Worm (Caenorhabditis elegans) whole organism, L1 larva: ENCODE measurements around the gene ttr-16.

Source experiments
- C04F5.9 ChIP-seq: sonication (generic microtip); optimal IDR thresholded peaks from 2 replicates; lab custom pipeline; 2016; ENCODE audit warnings: missing genetic modification characterization, missing compliant biosample characterization
- F16B12.6 ChIP-seq: fragments of 150-350 bp; optimal IDR thresholded peaks from 2 replicates; lab custom pipeline; 2014; ENCODE audit warnings: missing biosample characterization, missing genetic modification characterization
- aha-1 ChIP-seq: fragments of 150-350 bp; optimal IDR thresholded peaks from 2 replicates; lab custom pipeline; 2014; ENCODE audit warnings: missing biosample characterization, missing genetic modification characterization
- aly-2 ChIP-seq: fragments of 150-350 bp; optimal IDR thresholded peaks from 2 replicates; lab custom pipeline; 2014; ENCODE audit warnings: missing biosample characterization, missing genetic modification characterization
- ceh-63 ChIP-seq: fragments of 200-800 bp; sonication (Bioruptor generic); optimal IDR thresholded peaks from 2 replicates; lab custom pipeline; 2018; ENCODE audit warnings: mild to moderate bottlenecking, missing genetic modification characterization, missing compliant biosample characterization
- ceh-88 ChIP-seq: fragments of 200-800 bp; sonication (Bioruptor generic); IDR thresholded peaks from 2 replicates; pipeline ENCODE4 v1.3.6; 2022; ENCODE audit warnings: missing genetic modification characterization, missing compliant biosample characterization
- efl-3 ChIP-seq: fragments of 200-800 bp; sonication (Bioruptor generic); optimal IDR thresholded peaks from 2 replicates; lab custom pipeline; 2018; ENCODE audit warnings: mild to moderate bottlenecking, missing genetic modification characterization, missing compliant biosample characterization
- egl-27 ChIP-seq, 2 experiments: fragments of 150-350 bp in 1 of 2; sonication (generic microtip); optimal IDR thresholded peaks; 3 replicates each; lab custom pipeline; 2017 to 2018; ENCODE audit warnings: missing biosample characterization in 2 of 2, missing genetic modification characterization in 2 of 2, missing genetic modification reagents in 2 of 2
- elt-2 ChIP-seq: sonication (generic microtip); optimal IDR thresholded peaks from 2 replicates; lab custom pipeline; 2016; ENCODE audit warnings: missing genetic modification characterization, mild to moderate bottlenecking, inconsistent platforms, missing compliant biosample characterization, missing genetic modification reagents
- ets-5 ChIP-seq: fragments of 200-800 bp; sonication (Bioruptor generic); IDR thresholded peaks from 2 replicates; pipeline ENCODE4 v1.3.6; 2022; ENCODE audit warnings: missing genetic modification characterization, missing compliant biosample characterization
- fkh-8 ChIP-seq: sonication (generic microtip); optimal IDR thresholded peaks from 2 replicates; lab custom pipeline; 2016; ENCODE audit warnings: mild to moderate bottlenecking, missing genetic modification characterization, missing compliant biosample characterization
- fos-1 ChIP-seq: fragments of 150-350 bp; optimal IDR thresholded peaks from 2 replicates; lab custom pipeline; 2014; ENCODE audit warnings: missing biosample characterization, missing genetic modification characterization
- grh-1 ChIP-seq: fragments of 200-800 bp; sonication (Bioruptor generic); IDR thresholded peaks from 2 replicates; pipeline ENCODE4 v1.3.6; 2022; ENCODE audit warnings: missing genetic modification reagents, missing genetic modification characterization, missing compliant biosample characterization
- hlh-17 ChIP-seq: fragments of 200-800 bp; sonication (Bioruptor generic); optimal IDR thresholded peaks from 2 replicates; lab custom pipeline; 2018; ENCODE audit warnings: missing genetic modification characterization, mild to moderate bottlenecking, missing compliant biosample characterization, moderate library complexity, borderline replicate concordance
- hlh-4 ChIP-seq: sonication (generic microtip); optimal IDR thresholded peaks from 2 replicates; lab custom pipeline; 2016; ENCODE audit warnings: mild to moderate bottlenecking, missing genetic modification characterization, missing compliant biosample characterization
- hpl-2 ChIP-seq: fragments of 150-350 bp; optimal IDR thresholded peaks from 2 replicates; lab custom pipeline; 2014; ENCODE audit warnings: missing biosample characterization, missing genetic modification reagents, missing genetic modification characterization
- irx-1 ChIP-seq: sonication (generic microtip); optimal IDR thresholded peaks from 2 replicates; lab custom pipeline; 2016; ENCODE audit warnings: missing genetic modification characterization, missing compliant biosample characterization
- isw-1 ChIP-seq: fragments of 200-800 bp; sonication (Bioruptor generic); IDR thresholded peaks from 2 replicates; pipeline ENCODE4 v1.3.6; 2022; ENCODE audit warnings: missing genetic modification characterization, missing compliant biosample characterization
- lin-13 ChIP-seq: fragments of 150-350 bp; optimal IDR thresholded peaks from 2 replicates; lab custom pipeline; 2014; ENCODE audit warnings: missing biosample characterization, missing genetic modification reagents, missing genetic modification characterization
- lin-14 ChIP-seq: fragments of 200-800 bp; sonication (Bioruptor generic); optimal IDR thresholded peaks from 2 replicates; lab custom pipeline; 2018; ENCODE audit warnings: mild to moderate bottlenecking, missing genetic modification characterization, moderate library complexity, missing compliant biosample characterization
- lin-35 ChIP-seq, 2 experiments: fragments of 150-350 bp; optimal IDR thresholded peaks; 2 replicates each; lab custom pipeline; 2014; ENCODE audit warnings: missing biosample characterization in 2 of 2, missing genetic modification characterization in 2 of 2, missing genetic modification reagents in 2 of 2
- lir-3 ChIP-seq: sonication (generic microtip); optimal IDR thresholded peaks from 2 replicates; lab custom pipeline; 2016; ENCODE audit warnings: mild to moderate bottlenecking, missing genetic modification characterization, moderate library complexity, missing compliant biosample characterization; ENCODE audit not compliant: poor library complexity
- mab-9 ChIP-seq: fragments of 200-800 bp; sonication (Bioruptor generic); IDR thresholded peaks from 2 replicates; pipeline ENCODE4 v1.3.6; 2022; ENCODE audit warnings: missing genetic modification reagents, missing genetic modification characterization, missing compliant biosample characterization
- mef-2 ChIP-seq: fragments of 150-350 bp; optimal IDR thresholded peaks from 2 replicates; lab custom pipeline; 2014; ENCODE audit warnings: missing biosample characterization, missing genetic modification characterization
- nhr-11 ChIP-seq: fragments of 150-350 bp; optimal IDR thresholded peaks from 2 replicates; lab custom pipeline; 2014; ENCODE audit warnings: missing biosample characterization, missing genetic modification characterization
- nhr-12 ChIP-seq: sonication (generic microtip); optimal IDR thresholded peaks from 2 replicates; lab custom pipeline; 2017; ENCODE audit warnings: missing biosample characterization, missing genetic modification characterization
- nhr-19 ChIP-seq: fragments of 200-800 bp; sonication (Bioruptor generic); conservative IDR thresholded peaks from 2 replicates; pipeline ENCODE4 v1.3.6; 2022; ENCODE audit warnings: missing genetic modification characterization, missing compliant biosample characterization
- nhr-20 ChIP-seq: sonication (generic microtip); optimal IDR thresholded peaks from 2 replicates; lab custom pipeline; 2016; ENCODE audit warnings: mild to moderate bottlenecking, missing genetic modification characterization, missing compliant biosample characterization
- nhr-237 ChIP-seq: fragments of 150-350 bp; optimal IDR thresholded peaks from 2 replicates; lab custom pipeline; 2014; ENCODE audit warnings: missing biosample characterization, missing genetic modification characterization
- nhr-28 ChIP-seq: fragments of 150-350 bp; optimal IDR thresholded peaks from 2 replicates; lab custom pipeline; 2014; ENCODE audit warnings: missing biosample characterization, missing genetic modification characterization
- nhr-47 ChIP-seq: sonication (generic microtip); optimal IDR thresholded peaks from 2 replicates; lab custom pipeline; 2016; ENCODE audit warnings: mild to moderate bottlenecking, missing genetic modification characterization, moderate library complexity, missing compliant biosample characterization
- nhr-71 ChIP-seq: sonication (generic microtip); optimal IDR thresholded peaks from 2 replicates; lab custom pipeline; 2016; ENCODE audit warnings: mild to moderate bottlenecking, missing genetic modification characterization, moderate library complexity, missing compliant biosample characterization
- nhr-77 ChIP-seq: fragments of 150-350 bp; optimal IDR thresholded peaks from 2 replicates; lab custom pipeline; 2014; ENCODE audit warnings: missing biosample characterization, missing genetic modification characterization
- nhr-84 ChIP-seq: sonication (generic microtip); optimal IDR thresholded peaks from 2 replicates; lab custom pipeline; 2017; ENCODE audit warnings: missing biosample characterization, missing genetic modification characterization
- nhr-85 ChIP-seq: sonication (generic microtip); peaks from one replicate; lab custom pipeline; 2016; ENCODE audit warnings: missing genetic modification characterization, inconsistent platforms, missing compliant biosample characterization
- nhr-90 ChIP-seq: sonication (generic microtip); optimal IDR thresholded peaks from 2 replicates; lab custom pipeline; 2016; ENCODE audit warnings: mild to moderate bottlenecking, missing genetic modification characterization, missing compliant biosample characterization; ENCODE audit not compliant: poor library complexity
- pag-3 ChIP-seq: sonication (generic microtip); optimal IDR thresholded peaks from 2 replicates; lab custom pipeline; 2017; ENCODE audit warnings: missing genetic modification characterization, mild to moderate bottlenecking, missing compliant biosample characterization, antibody characterized with exemption, borderline replicate concordance; ENCODE audit not compliant: insufficient read depth
- pax-3 ChIP-seq: fragments of 200-800 bp; sonication (Bioruptor generic); optimal IDR thresholded peaks from 2 replicates; lab custom pipeline; 2018; ENCODE audit warnings: mild to moderate bottlenecking, missing genetic modification characterization, moderate library complexity, missing compliant biosample characterization
- rnt-1 ChIP-seq: sonication (generic microtip); optimal IDR thresholded peaks from 2 replicates; lab custom pipeline; 2016; ENCODE audit warnings: mild to moderate bottlenecking, missing genetic modification characterization, moderate library complexity, missing compliant biosample characterization
- skn-1 ChIP-seq: fragments of 150-350 bp; optimal IDR thresholded peaks from 2 replicates; lab custom pipeline; 2014; ENCODE audit warnings: missing biosample characterization, missing genetic modification characterization
- snpc-4 ChIP-seq: fragments of 150-350 bp; optimal IDR thresholded peaks from 2 replicates; lab custom pipeline; 2014; ENCODE audit warnings: missing biosample characterization, missing genetic modification characterization
- snu-23 ChIP-seq: sonication (generic microtip); optimal IDR thresholded peaks from 2 replicates; lab custom pipeline; 2016; ENCODE audit warnings: missing genetic modification characterization, missing compliant biosample characterization
- swsn-7 ChIP-seq: sonication (generic microtip); optimal IDR thresholded peaks from 2 replicates; lab custom pipeline; 2016; ENCODE audit warnings: missing genetic modification characterization, missing compliant biosample characterization
- tbx-2 ChIP-seq: sonication (generic microtip); optimal IDR thresholded peaks from 2 replicates; lab custom pipeline; 2016; ENCODE audit warnings: missing genetic modification characterization, missing compliant biosample characterization
- tlp-1 ChIP-seq: fragments of 150-350 bp; optimal IDR thresholded peaks from 2 replicates; lab custom pipeline; 2014; ENCODE audit warnings: missing biosample characterization, missing genetic modification characterization
- unc-130 ChIP-seq: fragments of 150-350 bp; optimal IDR thresholded peaks from 2 replicates; lab custom pipeline; 2017; ENCODE audit warnings: missing biosample characterization, missing genetic modification characterization, inconsistent platforms
- unc-62 ChIP-seq: fragments of 150-350 bp; optimal IDR thresholded peaks from 2 replicates; lab custom pipeline; 2014; ENCODE audit warnings: missing biosample characterization, missing genetic modification reagents, missing genetic modification characterization
- unc-86 ChIP-seq: sonication (generic microtip); optimal IDR thresholded peaks from 2 replicates; lab custom pipeline; 2016; ENCODE audit warnings: missing genetic modification characterization, missing compliant biosample characterization
- unc-98 ChIP-seq: fragments of 200-800 bp; sonication (Bioruptor generic); IDR thresholded peaks from 2 replicates; pipeline ENCODE4 v1.3.6; 2022; ENCODE audit warnings: missing genetic modification characterization, missing compliant biosample characterization
- vab-15 ChIP-seq: sonication (generic microtip); optimal IDR thresholded peaks from 2 replicates; lab custom pipeline; 2017; ENCODE audit warnings: missing genotype, mild to moderate bottlenecking, missing genetic modification characterization, missing compliant biosample characterization
- xbp-1 ChIP-seq: sonication (generic microtip); optimal IDR thresholded peaks from 2 replicates; lab custom pipeline; 2016; ENCODE audit warnings: missing genetic modification characterization, missing compliant biosample characterization
- zag-1 ChIP-seq: fragments of 150-350 bp; optimal IDR thresholded peaks from 2 replicates; lab custom pipeline; 2014; ENCODE audit warnings: missing biosample characterization, missing genetic modification characterization
- ztf-4 ChIP-seq: fragments of 150-350 bp; optimal IDR thresholded peaks from 2 replicates; lab custom pipeline; 2014; ENCODE audit warnings: missing biosample characterization, missing genetic modification characterization

The ttr-16 gene

ce11 chrIV:11082789-11083235 lies 18.9 kb upstream of the ttr-16 start (continued):
- TF ChIP-seq hlh-17 (GFP tag; lab: Kevin White, UChicago): no peak
- TF ChIP-seq unc-86: peak; percentile 92
- peak; percentile 98 for TF ChIP-seq snu-23 (GFP tag; lab: Kevin White, UChicago)
- peak; percentile 98 for TF ChIP-seq lin-14
- TF ChIP-seq nhr-77 (tag; lab: Kevin White, UChicago): peak; percentile 95
- TF ChIP-seq tbx-2 (tag; lab: Kevin White, UChicago): peak; percentile 97
- peak; percentile 100 for TF ChIP-seq zag-1
- TF ChIP-seq nhr-19 (GFP tag; lab: Robert Waterston, UW): peak; percentile 91
- TF ChIP-seq isw-1: peak; percentile 84
- peak; percentile 91 for TF ChIP-seq nhr-237 (tag; lab: Kevin White, UChicago)
- peak; percentile 32 to 66 for TF ChIP-seq egl-27 (tag; optimal IDR thresholded peaks at IDR 0.05; lab: Kevin White, UChicago)
- peak; percentile 63 for TF ChIP-seq vab-15 (tag; lab: Kevin White, UChicago)
- peak; percentile 73 for TF ChIP-seq skn-1
- TF ChIP-seq rnt-1 (tag; lab: Kevin White, UChicago): peak; percentile 84
- peak; percentile 70 for TF ChIP-seq pax-3
- peak; percentile 97 for TF ChIP-seq fkh-8 (tag; lab: Kevin White, UChicago)
- TF ChIP-seq C04F5.9 (tag; lab: Kevin White, UChicago): peak; percentile 67
- peak; percentile 96 for TF ChIP-seq nhr-47 (tag; lab: Kevin White, UChicago)
- peak; percentile 89 for TF ChIP-seq lir-3 (tag; lab: Kevin White, UChicago)
- peak; percentile 90 for TF ChIP-seq nhr-11
- peak; percentile 73 for TF ChIP-seq aly-2 (tag; lab: Kevin White, UChicago)
- TF ChIP-seq aha-1 (tag; lab: Kevin White, UChicago): peak; percentile 42
- peak; percentile 54 for TF ChIP-seq hpl-2 (GFP tag; lab: Kevin White, UChicago)
- peak; percentile 81 for TF ChIP-seq mab-9 (GFP tag; lab: Robert Waterston, UW)
- peak; percentile 91 for TF ChIP-seq fos-1 (tag; lab: Kevin White, UChicago)
- no peak for TF ChIP-seq nhr-12 (tag; lab: Kevin White, UChicago)
- peak; percentile 87 for TF ChIP-seq irx-1 (tag; lab: Kevin White, UChicago)
- TF ChIP-seq F16B12.6 (tag; lab: Kevin White, UChicago): peak; percentile 34
- TF ChIP-seq ceh-63 (GFP tag; lab: Kevin White, UChicago): no peak
- no peak for TF ChIP-seq hlh-4 (tag; lab: Kevin White, UChicago)
- TF ChIP-seq pag-3 (tag; lab: Kevin White, UChicago): no peak
- TF ChIP-seq lin-13 (GFP tag; lab: Kevin White, UChicago): peak; percentile 93
- TF ChIP-seq mef-2 (tag; lab: Kevin White, UChicago): peak; percentile 84
- peak; percentile 96 for TF ChIP-seq nhr-20 (tag; lab: Kevin White, UChicago)
- peak; percentile 76 for TF ChIP-seq grh-1 (GFP tag; lab: Robert Waterston, UW)
- no peak for TF ChIP-seq unc-62 (GFP tag; lab: Kevin White, UChicago)
- 0 out of 2 replicates have a peak, but pooled peaks have one; percentile 52 for TF ChIP-seq ceh-88 (GFP tag; lab: Robert Waterston, UW)
- no peak; the same call in 1 of the 2 replicates for TF ChIP-seq unc-98 (GFP tag; lab: Robert Waterston, UW)
- TF ChIP-seq nhr-84 (tag; lab: Kevin White, UChicago): no peak
- peak; percentile 96 for TF ChIP-seq swsn-7 (tag; lab: Kevin White, UChicago)
- peak; percentile 65 for TF ChIP-seq elt-2 (tag; lab: Kevin White, UChicago)
- TF ChIP-seq efl-3: no peak
- peak; percentile 99 for TF ChIP-seq nhr-71
- peak; percentile 94 for TF ChIP-seq xbp-1 (tag; lab: Kevin White, UChicago)
- peak; percentile 71 for TF ChIP-seq snpc-4 (tag; lab: Kevin White, UChicago)
- TF ChIP-seq ztf-4: peak; percentile 95
- TF ChIP-seq unc-130 (tag; lab: Kevin White, UChicago): peak; percentile 93
- TF ChIP-seq tlp-1 (tag; lab: Kevin White, UChicago): no peak
- peak; percentile 85 to 87 for TF ChIP-seq lin-35 (GFP tag; optimal IDR thresholded peaks at IDR 0.05; lab: Kevin White, UChicago)
- peak; percentile 98 for TF ChIP-seq nhr-85 (tag; lab: Kevin White, UChicago)
- TF ChIP-seq nhr-28 (tag; lab: Kevin White, UChicago): no peak
- TF ChIP-seq nhr-90: peak; percentile 90
- TF ChIP-seq ets-5 (GFP tag; lab: Robert Waterston, UW): no peak
